Worm (Caenorhabditis elegans) whole organism, L4/young adult: ENCODE data around the gene Y17D7C.2.

Source experiments
- dao-5 ChIP-seq: sonication (generic microtip); optimal IDR thresholded peaks from 2 replicates; lab custom pipeline; 2016; ENCODE audit warnings: missing genotype, missing genetic modification characterization, moderate library complexity, missing compliant biosample characterization
- him-1 ChIP-seq: sonication (generic microtip); optimal IDR thresholded peaks from 2 replicates; lab custom pipeline; 2016; ENCODE audit warnings: missing genotype, missing genetic modification reagents, missing genetic modification characterization, missing compliant biosample characterization

ce11 chrV:18674367-18674766 lies 45.4 kb downstream of the Y17D7C.2 start:
- TF ChIP-seq dao-5 (no peak), him-1 (tag; lab: Kevin White, UChicago) (no peak)
